In genomic region chr3R:5028053-5028729, dm6 we compare ENCODE assay signal across 4 fruit fly cellular contexts.
TF ChIP-seq lines count a peak whose summit lies in the region.

No protein-coding gene starts in this region.

- TF ChIP-seq CTCF in whole organism, embryonic (GFP tag; optimal IDR thresholded peaks at IDR 0.05; lab: Kevin White, UChicago): no peak

TF ChIP-seq in whole organism, embryonic, 481 proteins besides CTCF, POLR2A, EP300 and RAD21 (continues in another document):
- TF ChIP-seq sqz (GFP tag; optimal IDR thresholded peaks at IDR 0.05; lab: Kevin White, UChicago) (peak; percentile 56), mld (GFP tag; IDR thresholded peaks at IDR 0.05; lab: Robert Waterston, UW; ENCODE audit: partially characterized antibody) (no peak), crol (GFP tag; IDR thresholded peaks at IDR 0.05; lab: Robert Waterston, UW) (peak; percentile 68), CG17186 (GFP tag; optimal IDR thresholded peaks at IDR 0.05; lab: Kevin White, UChicago) (no peak), Oaz (GFP tag; IDR thresholded peaks at IDR 0.05; lab: Robert Waterston, UW) (no peak), CG10543 (GFP tag; optimal IDR thresholded peaks at IDR 0.05; lab: Kevin White, UChicago) (no peak), cad (GFP tag; optimal IDR thresholded peaks at IDR 0.05; lab: Kevin White, UChicago) (peak; percentile 68), CG1603 (tag; optimal IDR thresholded peaks at IDR 0.05; lab: Kevin White, UChicago) (peak; percentile 11), CG11398 (GFP tag; optimal IDR thresholded peaks at IDR 0.05; lab: Kevin White, UChicago) (no peak), MESR4 (GFP tag; optimal IDR thresholded peaks at IDR 0.05; lab: Kevin White, UChicago) (no peak), Abd-B (GFP tag; optimal IDR thresholded peaks at IDR 0.05; lab: Kevin White, UChicago) (peak; percentile 80), chinmo (GFP tag; IDR thresholded peaks at IDR 0.05; lab: Robert Waterston, UW; ENCODE audit: partially characterized antibody) (0 out of 4 replicates have a peak, but pooled peaks have one; percentile 35), CG34224 (GFP tag; IDR thresholded peaks at IDR 0.05; lab: Robert Waterston, UW; ENCODE audit: partially characterized antibody) (no peak), CG7357 (GFP tag; IDR thresholded peaks at IDR 0.05; lab: Robert Waterston, UW) (no peak), CG4360 (GFP tag; IDR thresholded peaks at IDR 0.05; lab: Robert Waterston, UW) (peak; percentile 32; the same call in 1 of the 2 replicates), CG8290 (GFP tag; optimal IDR thresholded peaks at IDR 0.05; lab: Kevin White, UChicago) (no peak), CG8290 (tag; optimal IDR thresholded peaks at IDR 0.05; lab: Kevin White, UChicago) (peak in 1 of 2 experiments; percentile 9), Xrp1 (GFP tag; IDR thresholded peaks at IDR 0.05; lab: Robert Waterston, UW) (no peak), CG13894 (tag; optimal IDR thresholded peaks at IDR 0.05; lab: Kevin White, UChicago) (peak; percentile 86), CG17612 (GFP tag; IDR thresholded peaks at IDR 0.05; lab: Robert Waterston, UW) (no peak), D19A (tag; optimal IDR thresholded peaks at IDR 0.05; lab: Kevin White, UChicago) (peak; percentile 3), CG16779 (GFP tag; IDR thresholded peaks at IDR 0.05; lab: Robert Waterston, UW) (no peak)

TF ChIP-seq in whole organism, prepupa, 60 proteins besides CTCF, POLR2A, EP300 and RAD21 (continues in another document):
- TF ChIP-seq CG11902 (GFP tag; optimal IDR thresholded peaks at IDR 0.05; lab: Kevin White, UChicago) (no peak), Lpt (GFP tag; optimal IDR thresholded peaks at IDR 0.05; lab: Kevin White, UChicago) (no peak), CG3032 (tag; optimal IDR thresholded peaks at IDR 0.05; lab: Kevin White, UChicago) (no peak), CG11762 (GFP tag; optimal IDR thresholded peaks at IDR 0.05; lab: Kevin White, UChicago; ENCODE audit: insufficient read depth) (no peak), CG8319 (GFP tag; optimal IDR thresholded peaks at IDR 0.05; lab: Kevin White, UChicago) (no peak), CG16779 (tag; optimal IDR thresholded peaks at IDR 0.05; lab: Kevin White, UChicago) (no peak), CG6854 (GFP tag; optimal IDR thresholded peaks at IDR 0.05; lab: Kevin White, UChicago) (peak; percentile 42), CG3919 (GFP tag; optimal IDR thresholded peaks at IDR 0.05; lab: Kevin White, UChicago) (no peak), CG4318 (GFP tag; optimal IDR thresholded peaks at IDR 0.05; lab: Kevin White, UChicago) (no peak), CG7368 (GFP tag; optimal IDR thresholded peaks at IDR 0.05; lab: Kevin White, UChicago) (no peak), Hr38 (GFP tag; optimal IDR thresholded peaks at IDR 0.05; lab: Kevin White, UChicago) (no peak), Blimp-1 (GFP tag; optimal IDR thresholded peaks at IDR 0.05; lab: Kevin White, UChicago) (peak; percentile 84), CG10669 (GFP tag; optimal IDR thresholded peaks at IDR 0.05; lab: Kevin White, UChicago) (no peak), vri (GFP tag; optimal IDR thresholded peaks at IDR 0.05; lab: Kevin White, UChicago) (no peak), CG6792 (GFP tag; optimal IDR thresholded peaks at IDR 0.05; lab: Kevin White, UChicago) (no peak), Sox15 (GFP tag; optimal IDR thresholded peaks at IDR 0.05; lab: Kevin White, UChicago) (no peak), topi (GFP tag; optimal IDR thresholded peaks at IDR 0.05; lab: Kevin White, UChicago) (no peak), Ets96B (tag; optimal IDR thresholded peaks at IDR 0.05; lab: Kevin White, UChicago) (no peak), svp (GFP tag; lab: Kevin White, UChicago) (peak; percentile 32), Eip75B (GFP tag; optimal IDR thresholded peaks at IDR 0.05; lab: Kevin White, UChicago) (no peak), CG15336 (GFP tag; IDR thresholded peaks at IDR 0.05; lab: Robert Waterston, UW) (no peak), Eip93F (GFP tag; optimal IDR thresholded peaks at IDR 0.05; lab: Kevin White, UChicago) (no peak), CG10631 (GFP tag; optimal IDR thresholded peaks at IDR 0.05; lab: Kevin White, UChicago) (no peak), Met (GFP tag; optimal IDR thresholded peaks at IDR 0.05; lab: Kevin White, UChicago) (peak; percentile 26), dsx (GFP tag; optimal IDR thresholded peaks at IDR 0.05; lab: Kevin White, UChicago; ENCODE audit: poor library complexity, severe bottlenecking) (peak; percentile 53)

TF ChIP-seq in whole organism, pupa, 21 proteins besides CTCF, POLR2A, EP300 and RAD21:
- TF ChIP-seq CG13204 (GFP tag; optimal IDR thresholded peaks at IDR 0.05; lab: Kevin White, UChicago): no peak
- TF ChIP-seq CG17806 (tag; optimal IDR thresholded peaks at IDR 0.05; lab: Kevin White, UChicago): no peak
- no peak for TF ChIP-seq CG14655 (GFP tag; optimal IDR thresholded peaks at IDR 0.05; lab: Kevin White, UChicago)
- no peak for TF ChIP-seq CG32121 (GFP tag; IDR thresholded peaks at IDR 0.05; lab: Robert Waterston, UW)
- TF ChIP-seq EcR (GFP tag; optimal IDR thresholded peaks at IDR 0.05; lab: Kevin White, UChicago): peak; percentile 51
- TF ChIP-seq Snoo (tag; optimal IDR thresholded peaks at IDR 0.05; lab: Kevin White, UChicago): peak; percentile 42

TF ChIP-seq in whole organism, wandering third instar larva, 38 proteins besides CTCF, POLR2A, EP300 and RAD21:
- TF ChIP-seq Rel (GFP tag; optimal IDR thresholded peaks at IDR 0.05; lab: Kevin White, UChicago) (no peak), Rel (tag; optimal IDR thresholded peaks at IDR 0.05; lab: Kevin White, UChicago) (peak; percentile 4), h (GFP tag; optimal IDR thresholded peaks at IDR 0.05; lab: Kevin White, UChicago) (no peak)

Comparison
In these comparisons a context has a peak if more than half of its experiments do, and no peak if none do; other contexts are left out.
1. Of the 7 proteins assayed by ChIP-seq in both whole organism, embryonic and whole organism, prepupa: peak only in whole organism, embryonic: none; only in whole organism, prepupa: CG6854 and Gug; in both: Blimp-1; in neither: 4.